Fruit fly (Drosophila melanogaster): ENCODE results near the gene CG32277.

dm6 chr3L:3226458-3226783 is 21.2 kb upstream of the CG32277 start:
- TF ChIP-seq CG8301 (tag; optimal IDR thresholded peaks at IDR 0.05), result no peak
- no peak for TF ChIP-seq rn (GFP tag; IDR thresholded peaks at IDR 0.05)
- TF ChIP-seq CG15710 (tag; optimal IDR thresholded peaks at IDR 0.05), result no peak
- TF ChIP-seq CG32121 (GFP tag; IDR thresholded peaks at IDR 0.05), result 0 out of 2 replicates have a peak, but pooled peaks have one; percentile 0
- no peak for TF ChIP-seq CG9948 (tag; optimal IDR thresholded peaks at IDR 0.05)
- no peak for TF ChIP-seq gl (tag; optimal IDR thresholded peaks at IDR 0.05)
- peak; percentile 4; the same call in 1 of the 2 replicates for TF ChIP-seq Ets98B (GFP tag; IDR thresholded peaks at IDR 0.05)
- no peak for TF ChIP-seq CG8159 (tag; optimal IDR thresholded peaks at IDR 0.05)
- no peak for TF ChIP-seq CG34367 (tag; optimal IDR thresholded peaks at IDR 0.05)

Data from whole organism, pupa.